Fruit fly (Drosophila melanogaster) whole organism, embryonic: ENCODE measurements around the gene Pxn.

Experiments
- Antp ChIP-seq: fragments of 200-800 bp; sonication (Bioruptor generic); optimal IDR thresholded peaks from 3 replicates; lab custom pipeline; 2016; ENCODE audit warnings: missing biosample characterization, missing genetic modification characterization
- Bteb2 ChIP-seq: fragments of 200-800 bp; sonication (Bioruptor generic); optimal IDR thresholded peaks from 2 replicates; lab custom pipeline; 2016; ENCODE audit warnings: missing biosample characterization, missing genetic modification characterization
- CG10959 ChIP-seq: fragments of 200-800 bp; sonication (Bioruptor generic); IDR thresholded peaks from 2 replicates; pipeline ENCODE4 v1.3.6; 2022; ENCODE audit warnings: missing biosample characterization, missing genetic modification characterization
- CG15514 ChIP-seq: fragments of 200-800 bp; sonication (Bioruptor generic); optimal IDR thresholded peaks from 3 replicates; lab custom pipeline; 2017; ENCODE audit warnings: missing biosample characterization, missing genetic modification characterization, mild to moderate bottlenecking, moderate library complexity, missing genetic modification reagents
- CG15601 ChIP-seq: fragments of 200-800 bp; sonication (Bioruptor generic); optimal IDR thresholded peaks from 3 replicates; lab custom pipeline; 2019; ENCODE audit warnings: missing biosample characterization, mild to moderate bottlenecking, missing genetic modification characterization, moderate library complexity
- CG16863 ChIP-seq: fragments of 200-800 bp; sonication (Bioruptor generic); optimal IDR thresholded peaks from 3 replicates; lab custom pipeline; 2016; ENCODE audit warnings: missing biosample characterization, missing genetic modification characterization
- CG2116 ChIP-seq: fragments of 200-800 bp; sonication (Bioruptor generic); optimal IDR thresholded peaks from 3 replicates; lab custom pipeline; 2018; ENCODE audit warnings: missing biosample characterization, mild to moderate bottlenecking, missing genetic modification characterization
- CG2202 ChIP-seq: fragments of 200-800 bp; sonication (Bioruptor generic); optimal IDR thresholded peaks from 2 replicates; lab custom pipeline; 2018; ENCODE audit warnings: missing biosample characterization, mild to moderate bottlenecking, missing genetic modification characterization
- CG31365 ChIP-seq: fragments of 200-800 bp; sonication (Bioruptor generic); optimal IDR thresholded peaks from 2 replicates; lab custom pipeline; 2018; ENCODE audit warnings: missing biosample characterization, mild to moderate bottlenecking, missing genetic modification characterization
- CG33557 ChIP-seq: fragments of 200-800 bp; sonication (Bioruptor generic); optimal IDR thresholded peaks from 2 replicates; lab custom pipeline; 2019; ENCODE audit warnings: missing biosample characterization, mild to moderate bottlenecking, missing genetic modification characterization, moderate library complexity
- CG34224 ChIP-seq: fragments of 200-800 bp; sonication (Bioruptor generic); IDR thresholded peaks from 3 replicates; pipeline ENCODE4 v1.3.6; 2022; ENCODE audit warnings: missing biosample characterization, missing genetic modification characterization; ENCODE audit not compliant: partially characterized antibody
- CG4617 ChIP-seq: fragments of 200-800 bp; sonication (Bioruptor generic); optimal IDR thresholded peaks from 3 replicates; lab custom pipeline; 2016; ENCODE audit warnings: missing biosample characterization, missing genetic modification characterization, borderline replicate concordance
- CG4820 ChIP-seq: fragments of 200-800 bp; sonication (Bioruptor generic); optimal IDR thresholded peaks from 3 replicates; lab custom pipeline; 2016; ENCODE audit warnings: missing biosample characterization, missing genetic modification characterization
- CG6272 ChIP-seq: fragments of 200-800 bp; sonication (Bioruptor generic); IDR thresholded peaks from 2 replicates; pipeline ENCODE4 v1.3.6; 2022; ENCODE audit warnings: missing biosample characterization, missing genetic modification characterization
- CG7271 ChIP-seq: fragments of 200-800 bp; sonication (Bioruptor generic); optimal IDR thresholded peaks from 2 replicates; lab custom pipeline; 2018; ENCODE audit warnings: missing biosample characterization, mild to moderate bottlenecking, missing genetic modification characterization, moderate library complexity
- CG8290 ChIP-seq, 3 experiments: fragments of 200-800 bp; sonication (Bioruptor generic); optimal IDR thresholded peaks; 2 replicates each; lab custom pipeline; 2016 to 2019; ENCODE audit warnings: missing biosample characterization in 3 of 3, missing genetic modification characterization in 3 of 3, mild to moderate bottlenecking in 2 of 3, moderate library complexity in 1 of 3
- CG9215 ChIP-seq: fragments of 200-800 bp; sonication (Bioruptor generic); IDR thresholded peaks from 2 replicates; pipeline ENCODE4 v1.3.6; 2022; ENCODE audit warnings: missing biosample characterization, missing genetic modification characterization
- D ChIP-seq, 2 experiments: fragments of 200-800 bp in 1 of 2; fragments of >200 bp in 1 of 2; sonication (Bioruptor generic) in 1 of 2; optimal IDR thresholded peaks; 2 replicates in 1 of 2; 3 replicates in 1 of 2; lab custom pipeline; 2017; ENCODE audit warnings: mild to moderate bottlenecking in 1 of 2, missing biosample characterization in 1 of 2, missing genetic modification characterization in 1 of 2, missing genetic modification reagents in 1 of 2
- D19A ChIP-seq: fragments of 200-800 bp; optimal IDR thresholded peaks from 3 replicates; lab custom pipeline; 2019; ENCODE audit warnings: missing biosample characterization, mild to moderate bottlenecking, missing genetic modification characterization, moderate library complexity
- Dref ChIP-seq: fragments of 200-800 bp; sonication (Bioruptor generic); IDR thresholded peaks from 2 replicates; pipeline ENCODE4 v1.3.6; 2022; ENCODE audit warnings: missing biosample characterization, missing genetic modification characterization
- H2.0 ChIP-seq: fragments of 200-800 bp; sonication (Bioruptor generic); IDR thresholded peaks from 2 replicates; pipeline ENCODE4 v1.3.6; 2022; ENCODE audit warnings: missing biosample characterization, missing genetic modification characterization
- Lim3 ChIP-seq: fragments of 200-800 bp; sonication (Bioruptor generic); IDR thresholded peaks from 2 replicates; pipeline ENCODE4 v1.3.6; 2022; ENCODE audit warnings: missing biosample characterization, missing genetic modification characterization
- Lpt ChIP-seq: fragments of >200 bp; optimal IDR thresholded peaks from 2 replicates; lab custom pipeline; 2018; ENCODE audit warnings: missing biosample characterization, missing genetic modification characterization
- Neu2 ChIP-seq: fragments of 200-800 bp; sonication (Bioruptor generic); optimal IDR thresholded peaks from 3 replicates; lab custom pipeline; 2016; ENCODE audit warnings: missing biosample characterization, missing genetic modification characterization, borderline replicate concordance
- Rfx ChIP-seq: fragments of 200-800 bp; sonication (Bioruptor generic); IDR thresholded peaks from 2 replicates; pipeline ENCODE4 v1.3.6; 2022; ENCODE audit warnings: missing biosample characterization, missing genetic modification characterization
- Taf1 ChIP-seq: fragments of 200-800 bp; sonication (Bioruptor generic); IDR thresholded peaks from 2 replicates; pipeline ENCODE4 v1.3.6; 2022; ENCODE audit warnings: missing biosample characterization, missing genetic modification characterization
- amos ChIP-seq: fragments of 200-800 bp; sonication (Bioruptor generic); IDR thresholded peaks from 2 replicates; pipeline ENCODE4 v1.3.6; 2022; ENCODE audit warnings: missing biosample characterization, missing genetic modification characterization; ENCODE audit not compliant: partially characterized antibody
- ap ChIP-seq: fragments of 200-800 bp; sonication (Bioruptor generic); IDR thresholded peaks from 2 replicates; pipeline ENCODE4 v1.3.6; 2022; ENCODE audit warnings: missing biosample characterization, missing genetic modification characterization
- ash1 ChIP-seq: fragments of 200-800 bp; sonication (Bioruptor generic); optimal IDR thresholded peaks from 2 replicates; lab custom pipeline; 2018; ENCODE audit warnings: missing biosample characterization, mild to moderate bottlenecking, missing genetic modification characterization
- btn ChIP-seq: fragments of 200-800 bp; sonication (Bioruptor generic); optimal IDR thresholded peaks from 2 replicates; lab custom pipeline; 2016; ENCODE audit warnings: missing biosample characterization, missing genetic modification characterization
- danr ChIP-seq: fragments of 200-800 bp; sonication (Bioruptor generic); IDR thresholded peaks from 2 replicates; pipeline ENCODE4 v1.3.6; 2022; ENCODE audit warnings: missing biosample characterization, missing genetic modification characterization
- dimm ChIP-seq: fragments of 200-800 bp; sonication (Bioruptor generic); IDR thresholded peaks from 2 replicates; pipeline ENCODE4 v1.3.6; 2022; ENCODE audit warnings: missing biosample characterization, missing genetic modification characterization
- esg ChIP-seq: fragments of 200-800 bp; sonication (Bioruptor generic); conservative IDR thresholded peaks from 2 replicates; pipeline ENCODE4 v1.3.6; 2022; ENCODE audit warnings: missing biosample characterization, missing genetic modification characterization
- fd64A ChIP-seq: fragments of 200-800 bp; sonication (Bioruptor generic); optimal IDR thresholded peaks from 3 replicates; lab custom pipeline; 2018; ENCODE audit warnings: missing biosample characterization, mild to moderate bottlenecking, missing genetic modification characterization
- her ChIP-seq: fragments of 200-800 bp; sonication (Bioruptor generic); optimal IDR thresholded peaks from 2 replicates; lab custom pipeline; 2016; ENCODE audit warnings: missing biosample characterization, missing genetic modification characterization
- insv ChIP-seq, 2 experiments: fragments of 200-800 bp; sonication (Bioruptor generic); optimal IDR thresholded peaks; 3 replicates each; lab custom pipeline; 2016 to 2018; ENCODE audit warnings: missing biosample characterization in 2 of 2, missing genetic modification characterization in 2 of 2
- jumu ChIP-seq: fragments of 200-800 bp; sonication (Bioruptor generic); optimal IDR thresholded peaks from 3 replicates; lab custom pipeline; 2016; ENCODE audit warnings: missing biosample characterization, missing genetic modification characterization
- lmd ChIP-seq: fragments of 200-800 bp; sonication (Bioruptor generic); IDR thresholded peaks from 2 replicates; pipeline ENCODE4 v1.3.6; 2022; ENCODE audit warnings: missing biosample characterization, missing genetic modification characterization
- mirr ChIP-seq: fragments of 200-800 bp; sonication (Bioruptor generic); optimal IDR thresholded peaks from 3 replicates; lab custom pipeline; 2018; ENCODE audit warnings: missing biosample characterization, mild to moderate bottlenecking, missing genetic modification characterization
- onecut ChIP-seq: fragments of 200-800 bp; sonication (Bioruptor generic); IDR thresholded peaks from 2 replicates; pipeline ENCODE4 v1.3.6; 2022; ENCODE audit warnings: missing biosample characterization, missing genetic modification characterization
- org-1 ChIP-seq: fragments of 200-800 bp; sonication (Bioruptor generic); optimal IDR thresholded peaks from 2 replicates; lab custom pipeline; 2017; ENCODE audit warnings: missing biosample characterization, missing genetic modification characterization
- pzg ChIP-seq: fragments of 200-800 bp; sonication (Bioruptor generic); optimal IDR thresholded peaks from 3 replicates; lab custom pipeline; 2018; ENCODE audit warnings: missing biosample characterization, mild to moderate bottlenecking, missing genetic modification characterization, moderate library complexity
- schlank ChIP-seq: fragments of 200-800 bp; sonication (Bioruptor generic); optimal IDR thresholded peaks from 2 replicates; lab custom pipeline; 2018; ENCODE audit warnings: missing biosample characterization, mild to moderate bottlenecking, missing genetic modification characterization
- sens ChIP-seq: fragments of 200-800 bp; sonication (Bioruptor generic); peaks from one replicate; lab custom pipeline; 2016; ENCODE audit warnings: missing biosample characterization, missing genetic modification characterization
- sna ChIP-seq: fragments of 200-800 bp; sonication (Bioruptor generic); IDR thresholded peaks from 2 replicates; pipeline ENCODE4 v1.3.6; 2022; ENCODE audit warnings: missing biosample characterization, missing genetic modification characterization; ENCODE audit not compliant: partially characterized antibody
- twi ChIP-seq: fragments of 200-800 bp; optimal IDR thresholded peaks from 2 replicates; lab custom pipeline; 2019; ENCODE audit warnings: missing biosample characterization, mild to moderate bottlenecking, missing genetic modification characterization, moderate library complexity
- unc-4 ChIP-seq: fragments of 200-800 bp; sonication (Bioruptor generic); IDR thresholded peaks from 2 replicates; pipeline ENCODE4 v1.3.6; 2022; ENCODE audit warnings: missing biosample characterization, missing genetic modification characterization; ENCODE audit not compliant: partially characterized antibody
- zf30C ChIP-seq: fragments of 200-800 bp; sonication (Bioruptor generic); optimal IDR thresholded peaks from 3 replicates; lab custom pipeline; 2018; ENCODE audit warnings: missing biosample characterization, mild to moderate bottlenecking, missing genetic modification characterization

Pxn gene

dm6 chr3L:2584119-2584805 lies 45.6 kb downstream of the Pxn start (continued):
- TF ChIP-seq insv (GFP tag; optimal IDR thresholded peaks at IDR 0.05; lab: Kevin White, UChicago), result no peak
- peak; percentile 45 for TF ChIP-seq ap (GFP tag; lab: Robert Waterston, UW)
- peak; percentile 96 for TF ChIP-seq sens
- TF ChIP-seq CG16863, result peak; percentile 68
- TF ChIP-seq dimm (GFP tag; lab: Robert Waterston, UW), result no peak
- TF ChIP-seq unc-4 (GFP tag; lab: Robert Waterston, UW), result peak; percentile 30
- peak; percentile 59 for TF ChIP-seq btn (GFP tag; lab: Kevin White, UChicago)
- peak; percentile 66 for TF ChIP-seq esg (GFP tag; lab: Robert Waterston, UW)
- TF ChIP-seq CG4820 (GFP tag; lab: Kevin White, UChicago), result peak; percentile 64
- TF ChIP-seq CG33557, result peak; percentile 64
- no peak for TF ChIP-seq Neu2 (GFP tag; lab: Kevin White, UChicago)
- no peak for TF ChIP-seq CG34224 (GFP tag; lab: Robert Waterston, UW)
- peak; percentile 63 for TF ChIP-seq CG15514
- peak; percentile 56 for TF ChIP-seq CG2202 (tag; lab: Kevin White, UChicago)
- TF ChIP-seq Taf1, result no peak
- peak; percentile 42 for TF ChIP-seq D19A (tag; lab: Kevin White, UChicago)
- TF ChIP-seq sna (GFP tag; lab: Robert Waterston, UW), result 0 out of 2 replicates have a peak, but pooled peaks have one; percentile 33
- peak; percentile 39 for TF ChIP-seq CG31365 (tag; lab: Kevin White, UChicago)
- peak; percentile 66 for TF ChIP-seq CG9215 (GFP tag; lab: Robert Waterston, UW)
- peak; percentile 52 for TF ChIP-seq CG2116 (GFP tag; lab: Kevin White, UChicago)
- peak; percentile 25 for TF ChIP-seq CG8290 (GFP tag; optimal IDR thresholded peaks at IDR 0.05; lab: Kevin White, UChicago)
- peak in 1 of 2 experiments; percentile 60 for TF ChIP-seq CG8290 (tag; optimal IDR thresholded peaks at IDR 0.05; lab: Kevin White, UChicago)
- TF ChIP-seq Lim3, result peak; percentile 36; the same call in 1 of the 2 replicates
- TF ChIP-seq danr (GFP tag; lab: Robert Waterston, UW), result peak; percentile 63
- TF ChIP-seq jumu (GFP tag; lab: Kevin White, UChicago), result peak; percentile 63
- peak; percentile 29; the same call in 1 of the 2 replicates for TF ChIP-seq amos (GFP tag; lab: Robert Waterston, UW)
- no peak for TF ChIP-seq D (optimal IDR thresholded peaks at IDR 0.05; lab: Kevin White, UChicago)
- peak; percentile 3 for TF ChIP-seq D (GFP tag; optimal IDR thresholded peaks at IDR 0.05; lab: Kevin White, UChicago)
- peak; percentile 51; the same call in 1 of the 2 replicates for TF ChIP-seq H2.0 (GFP tag; lab: Robert Waterston, UW)
- TF ChIP-seq CG10959 (GFP tag; lab: Robert Waterston, UW), result no peak
- peak; percentile 60; the same call in 1 of the 2 replicates for TF ChIP-seq Rfx
- TF ChIP-seq Antp (GFP tag; lab: Kevin White, UChicago), result peak; percentile 71
- peak; percentile 82 for TF ChIP-seq lmd (GFP tag; lab: Robert Waterston, UW)
- peak; percentile 79 for TF ChIP-seq fd64A (GFP tag; lab: Kevin White, UChicago)
- peak; percentile 63 for TF ChIP-seq Bteb2 (GFP tag; lab: Kevin White, UChicago)
- TF ChIP-seq her, result no peak
- peak; percentile 20 for TF ChIP-seq schlank (tag; lab: Kevin White, UChicago)
- TF ChIP-seq pzg (GFP tag; lab: Kevin White, UChicago), result peak; percentile 7
- TF ChIP-seq onecut (GFP tag; lab: Robert Waterston, UW), result peak; percentile 53
- TF ChIP-seq ash1 (GFP tag; lab: Kevin White, UChicago), result peak; percentile 22
- 0 out of 2 replicates have a peak, but pooled peaks have one; percentile 41 for TF ChIP-seq CG6272 (GFP tag; lab: Robert Waterston, UW)
- peak; percentile 40 for TF ChIP-seq CG4617 (GFP tag; lab: Kevin White, UChicago)
- TF ChIP-seq twi (tag; lab: Kevin White, UChicago), result peak; percentile 53
- TF ChIP-seq Lpt (GFP tag; lab: Kevin White, UChicago), result no peak
- TF ChIP-seq CG15601 (tag; lab: Kevin White, UChicago), result peak; percentile 83
- no peak for TF ChIP-seq mirr
- no peak for TF ChIP-seq CG7271
- TF ChIP-seq Dref, result no peak
- peak; percentile 85 for TF ChIP-seq org-1 (GFP tag; lab: Kevin White, UChicago)
- no peak for TF ChIP-seq zf30C (GFP tag; lab: Kevin White, UChicago)
